Worm (Caenorhabditis elegans): ENCODE data around the gene C35D10.1.

DNA sequence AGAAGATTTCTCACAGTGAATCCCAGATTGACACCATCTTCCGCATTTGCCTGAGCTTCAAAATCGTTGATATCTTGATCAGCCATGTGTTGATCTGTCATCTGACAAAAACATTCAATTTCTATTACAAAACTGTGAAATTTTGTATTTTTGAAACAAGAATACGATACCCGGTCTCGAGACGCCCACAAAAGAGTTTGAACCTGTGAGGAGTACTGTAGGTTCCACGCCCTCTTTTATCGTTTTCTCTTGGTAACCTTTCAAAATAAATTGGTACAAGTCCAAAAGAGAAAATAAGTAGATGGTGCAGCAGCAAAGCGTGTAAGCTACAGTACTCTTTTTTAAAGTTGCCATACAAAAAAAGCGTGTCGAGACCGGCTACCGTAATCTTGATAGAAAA, 30.4 kb downstream of the C35D10.1 start, which contains the start of gene F26F4.12:
- TF ChIP-seq unc-86 (tag; optimal IDR thresholded peaks at IDR 0.05), result no peak
- no peak for TF ChIP-seq sox-4 (tag; optimal IDR thresholded peaks at IDR 0.05)
- no peak for TF ChIP-seq ets-4 (tag; optimal IDR thresholded peaks at IDR 0.05)
- no peak for TF ChIP-seq ama-1 (optimal IDR thresholded peaks at IDR 0.05)
- no peak for TF ChIP-seq pqm-1 (tag; optimal IDR thresholded peaks at IDR 0.05)
- no peak for TF ChIP-seq Y22D7AL.16 (tag; optimal IDR thresholded peaks at IDR 0.05)
- no peak for TF ChIP-seq mec-3 (tag; optimal IDR thresholded peaks at IDR 0.05; ENCODE audit: borderline replicate concordance)
- no peak for TF ChIP-seq dmd-4 (tag; optimal IDR thresholded peaks at IDR 0.05; ENCODE audit: borderline replicate concordance)

Data from whole organism, late embryonic.